Worm (Caenorhabditis elegans): ENCODE data around the gene cyp-34A5.

ce11 chrV:3972846-3973245, 15.3 kb upstream of the cyp-34A5 start, which contains the start of gene cyp-34A10:
- TF ChIP-seq B0035.1 (tag; optimal IDR thresholded peaks at IDR 0.05) (no peak), Y95B8A.8 (GFP tag; IDR thresholded peaks at IDR 0.05) (no peak), ccch-3 (GFP tag; optimal IDR thresholded peaks at IDR 0.05) (no peak), nfya-1 (tag; optimal IDR thresholded peaks at IDR 0.05; ENCODE audit: borderline replicate concordance, insufficient read depth) (no peak), dpl-1 (GFP tag; optimal IDR thresholded peaks at IDR 0.05) (no peak), T07F8.4 (tag; optimal IDR thresholded peaks at IDR 0.05) (no peak), Y56A3A.18 (GFP tag; IDR thresholded peaks at IDR 0.05) (no peak), ama-1 (optimal IDR thresholded peaks at IDR 0.05) (no peak), ama-1 (GFP tag; optimal IDR thresholded peaks at IDR 0.05) (no peak), dpff-1 (tag; optimal IDR thresholded peaks at IDR 0.05) (no peak), tbp1 (GFP tag; optimal IDR thresholded peaks at IDR 0.05) (no peak)
